Fruit fly (Drosophila melanogaster) whole organism, prepupa: Measurements from ENCODE around the gene BtbVII.

Source experiments
- CG1621 ChIP-seq: fragments of 200-800 bp; sonication (Bioruptor generic); optimal IDR thresholded peaks from 3 replicates; lab custom pipeline; 2018; ENCODE audit warnings: missing biosample characterization, mild to moderate bottlenecking, missing genetic modification characterization
- CG6276 ChIP-seq: fragments of 200-800 bp; sonication (Bioruptor generic); optimal IDR thresholded peaks from 2 replicates; lab custom pipeline; 2017; ENCODE audit warnings: missing biosample characterization, mild to moderate bottlenecking, missing genetic modification characterization
- Gug ChIP-seq: fragments of 200-800 bp; sonication (Bioruptor generic); IDR thresholded peaks from 2 replicates; pipeline ENCODE4 v1.3.6; 2022; ENCODE audit warnings: missing biosample characterization, missing genetic modification characterization
- Lpt ChIP-seq: fragments of 200-800 bp; sonication (Bioruptor generic); optimal IDR thresholded peaks from 3 replicates; lab custom pipeline; 2016; ENCODE audit warnings: missing biosample characterization, missing genetic modification characterization
- Sox102F ChIP-seq: fragments of 200-800 bp; sonication (Bioruptor generic); optimal IDR thresholded peaks from 2 replicates; lab custom pipeline; 2016; ENCODE audit warnings: missing biosample characterization, mild to moderate bottlenecking, missing genetic modification characterization
- fd59A ChIP-seq: fragments of 200-800 bp; sonication (Bioruptor generic); optimal IDR thresholded peaks from 2 replicates; lab custom pipeline; 2017; ENCODE audit warnings: missing biosample characterization, mild to moderate bottlenecking, missing genetic modification characterization, missing genetic modification reagents
- pdm3 ChIP-seq: fragments of 200-800 bp; sonication (Bioruptor generic); optimal IDR thresholded peaks from 3 replicates; lab custom pipeline; 2016; ENCODE audit warnings: missing biosample characterization, missing genetic modification characterization
- vri ChIP-seq: fragments of 200-800 bp; sonication (Bioruptor generic); optimal IDR thresholded peaks from 3 replicates; lab custom pipeline; 2016; ENCODE audit warnings: missing biosample characterization, mild to moderate bottlenecking, missing genetic modification characterization

dm6 chr3L:3184104-3184503, 35.7 kb downstream of the BtbVII start, which contains the start of gene CG42494:
- TF ChIP-seq fd59A (GFP tag; lab: Kevin White, UChicago) (no peak), Sox102F (GFP tag; lab: Kevin White, UChicago) (no peak), CG1621 (no peak), Gug (GFP tag; lab: Robert Waterston, UW) (no peak), Lpt (GFP tag; lab: Kevin White, UChicago) (no peak), vri (GFP tag; lab: Kevin White, UChicago) (no peak), pdm3 (GFP tag; lab: Kevin White, UChicago) (no peak), CG6276 (GFP tag; lab: Kevin White, UChicago) (no peak)
